Fruit fly (Drosophila melanogaster) whole organism, embryonic: ENCODE measurements around the gene CG10195.

ENCODE experiments used
- Antp ChIP-seq: fragments of 200-800 bp; sonication (Bioruptor generic); optimal IDR thresholded peaks from 3 replicates; lab custom pipeline; 2016; ENCODE audit warnings: missing biosample characterization, missing genetic modification characterization
- Blimp-1 ChIP-seq: fragments of 200-800 bp; sonication (Bioruptor generic); optimal IDR thresholded peaks from 3 replicates; lab custom pipeline; 2018; ENCODE audit warnings: missing biosample characterization, missing genetic modification characterization, mild to moderate bottlenecking, moderate library complexity, missing genetic modification reagents
- CG10543 ChIP-seq: fragments of 200-800 bp; sonication (Bioruptor generic); optimal IDR thresholded peaks from 3 replicates; lab custom pipeline; 2017; ENCODE audit warnings: missing biosample characterization, mild to moderate bottlenecking, missing genetic modification characterization, moderate library complexity
- CG12659 ChIP-seq: fragments of 200-800 bp; sonication (Bioruptor generic); optimal IDR thresholded peaks from 3 replicates; lab custom pipeline; 2017; ENCODE audit warnings: mild to moderate bottlenecking, missing biosample characterization, missing genetic modification reagents, missing genetic modification characterization
- CG15269 ChIP-seq: fragments of 200-800 bp; sonication (Bioruptor generic); optimal IDR thresholded peaks from 2 replicates; lab custom pipeline; 2018; ENCODE audit warnings: missing biosample characterization, mild to moderate bottlenecking, missing genetic modification characterization, moderate library complexity
- CG2120 ChIP-seq: fragments of 200-800 bp; sonication (Bioruptor generic); optimal IDR thresholded peaks from 3 replicates; lab custom pipeline; 2016; ENCODE audit warnings: missing biosample characterization, missing genetic modification characterization
- CG2129 ChIP-seq: fragments of 200-800 bp; sonication (Bioruptor generic); IDR thresholded peaks from 2 replicates; pipeline ENCODE4 v1.3.6; 2022; ENCODE audit warnings: missing biosample characterization, missing genetic modification characterization; ENCODE audit not compliant: partially characterized antibody
- CG2678 ChIP-seq: fragments of 200-800 bp; sonication (Bioruptor generic); optimal IDR thresholded peaks from 3 replicates; lab custom pipeline; 2019; ENCODE audit warnings: missing biosample characterization, mild to moderate bottlenecking, missing genetic modification characterization, moderate library complexity
- CG2712 ChIP-seq: fragments of 200-800 bp; optimal IDR thresholded peaks from 3 replicates; lab custom pipeline; 2019; ENCODE audit warnings: missing biosample characterization, mild to moderate bottlenecking, missing genetic modification characterization, moderate library complexity
- CG31388 ChIP-seq: fragments of 200-800 bp; sonication (Bioruptor generic); optimal IDR thresholded peaks from 2 replicates; lab custom pipeline; 2016; ENCODE audit warnings: missing biosample characterization, missing genetic modification characterization
- CG3726 ChIP-seq: fragments of 200-800 bp; sonication (Bioruptor generic); IDR thresholded peaks from 3 replicates; pipeline ENCODE4, ENCODE4 v1.3.6; 2022; ENCODE audit warnings: missing biosample characterization, missing genetic modification characterization
- CG42726 ChIP-seq: fragments of 200-800 bp; sonication (Bioruptor generic); IDR thresholded peaks from 2 replicates; pipeline ENCODE4 v1.3.6; 2022; ENCODE audit warnings: missing biosample characterization, missing genetic modification characterization; ENCODE audit not compliant: partially characterized antibody
- CG7556 ChIP-seq: fragments of 200-800 bp; sonication (Bioruptor generic); optimal IDR thresholded peaks from 2 replicates; lab custom pipeline; 2017; ENCODE audit warnings: missing biosample characterization, mild to moderate bottlenecking, missing genetic modification characterization
- CG7786 ChIP-seq: fragments of 200-800 bp; sonication (Bioruptor generic); optimal IDR thresholded peaks from 2 replicates; lab custom pipeline; 2016; ENCODE audit warnings: missing biosample characterization, missing genetic modification characterization
- CG8290 ChIP-seq, 3 experiments: fragments of 200-800 bp; sonication (Bioruptor generic); optimal IDR thresholded peaks; 2 replicates each; lab custom pipeline; 2016 to 2019; ENCODE audit warnings: missing biosample characterization in 3 of 3, missing genetic modification characterization in 3 of 3, mild to moderate bottlenecking in 2 of 3, moderate library complexity in 1 of 3
- CG8924 ChIP-seq: fragments of 200-800 bp; optimal IDR thresholded peaks from 3 replicates; lab custom pipeline; 2019; ENCODE audit warnings: missing biosample characterization, mild to moderate bottlenecking, missing genetic modification characterization, moderate library complexity
- CG9609 ChIP-seq: fragments of 200-800 bp; sonication (Bioruptor generic); optimal IDR thresholded peaks from 3 replicates; lab custom pipeline; 2016; ENCODE audit warnings: missing biosample characterization, missing genetic modification characterization
- Eip74EF ChIP-seq, 2 experiments: fragments of 200-800 bp in 1 of 2; fragments of >200 bp in 1 of 2; sonication (Bioruptor generic) in 1 of 2; optimal IDR thresholded peaks; 2 replicates each; lab custom pipeline; 2017 to 2019; ENCODE audit warnings: missing biosample characterization in 2 of 2, missing genetic modification characterization in 2 of 2, mild to moderate bottlenecking in 1 of 2, moderate library complexity in 1 of 2
- Ets97D ChIP-seq: fragments of 200-800 bp; sonication (Bioruptor generic); optimal IDR thresholded peaks from 3 replicates; lab custom pipeline; 2016; ENCODE audit warnings: missing biosample characterization, missing genetic modification characterization
- Fer1 ChIP-seq: fragments of 200-800 bp; sonication (Bioruptor generic); optimal IDR thresholded peaks from 2 replicates; lab custom pipeline; 2017; ENCODE audit warnings: missing biosample characterization, mild to moderate bottlenecking, missing genetic modification characterization
- Hsf ChIP-seq: fragments of 200-800 bp; sonication (Bioruptor generic); optimal IDR thresholded peaks from 3 replicates; lab custom pipeline; 2016; ENCODE audit warnings: missing biosample characterization, missing genetic modification characterization
- Kr ChIP-seq: fragments of 200-800 bp; sonication (Bioruptor generic); optimal IDR thresholded peaks from 2 replicates; lab custom pipeline; 2017; ENCODE audit warnings: missing biosample characterization, mild to moderate bottlenecking, missing genetic modification characterization
- NfI ChIP-seq: fragments of 200-800 bp; sonication (Bioruptor generic); optimal IDR thresholded peaks from 3 replicates; lab custom pipeline; 2018; ENCODE audit warnings: missing biosample characterization, mild to moderate bottlenecking, missing genetic modification characterization, moderate library complexity
- PHDP ChIP-seq: fragments of 200-800 bp; sonication (Bioruptor generic); optimal IDR thresholded peaks from 3 replicates; lab custom pipeline; 2018; ENCODE audit warnings: missing biosample characterization, mild to moderate bottlenecking, missing genetic modification characterization, moderate library complexity
- Sin3A ChIP-seq: fragments of >200 bp; optimal IDR thresholded peaks from 2 replicates; lab custom pipeline; 2018
- Six4 ChIP-seq: fragments of 200-800 bp; sonication (Bioruptor generic); optimal IDR thresholded peaks from 2 replicates; lab custom pipeline; 2016; ENCODE audit warnings: missing biosample characterization, missing genetic modification characterization
- Usf ChIP-seq: fragments of 200-800 bp; sonication (Bioruptor generic); optimal IDR thresholded peaks from 2 replicates; lab custom pipeline; 2017; ENCODE audit warnings: missing genotype, missing biosample characterization, missing genetic modification characterization
- ato ChIP-seq: fragments of 200-800 bp; sonication (Bioruptor generic); IDR thresholded peaks from 2 replicates; pipeline ENCODE4 v1.3.6; 2022; ENCODE audit warnings: missing biosample characterization, missing genetic modification characterization; ENCODE audit not compliant: partially characterized antibody
- az2 ChIP-seq: fragments of 200-800 bp; sonication (Bioruptor generic); optimal IDR thresholded peaks from 3 replicates; lab custom pipeline; 2016; ENCODE audit warnings: missing biosample characterization, missing genetic modification characterization
- br ChIP-seq: fragments of >200 bp; optimal IDR thresholded peaks from 2 replicates; lab custom pipeline; 2017
- bsh ChIP-seq, 2 experiments: fragments of 200-800 bp; sonication (Bioruptor generic); optimal IDR thresholded peaks; 2 replicates each; lab custom pipeline; 2017 to 2018; ENCODE audit warnings: mild to moderate bottlenecking in 2 of 2, missing biosample characterization in 2 of 2, missing genetic modification characterization in 2 of 2, moderate library complexity in 1 of 2
- caup ChIP-seq: fragments of 200-800 bp; sonication (Bioruptor generic); optimal IDR thresholded peaks from 3 replicates; lab custom pipeline; 2017; ENCODE audit warnings: missing biosample characterization, mild to moderate bottlenecking, missing genetic modification characterization, moderate library complexity; ENCODE audit not compliant: severe bottlenecking
- ci ChIP-seq: fragments of 200-800 bp; sonication (Bioruptor generic); IDR thresholded peaks from 3 replicates; pipeline ENCODE4 v1.3.6; 2022; ENCODE audit warnings: missing biosample characterization, missing genetic modification characterization
- dmrt11E ChIP-seq: fragments of 200-800 bp; sonication (Bioruptor generic); optimal IDR thresholded peaks from 3 replicates; lab custom pipeline; 2018; ENCODE audit warnings: missing biosample characterization, mild to moderate bottlenecking, missing genetic modification characterization, moderate library complexity
- eve ChIP-seq, 2 experiments: fragments of >200 bp; optimal IDR thresholded peaks; 2 replicates each; lab custom pipeline; 2017; ENCODE audit warnings: missing biosample characterization in 2 of 2, missing genetic modification characterization in 2 of 2
- gcm ChIP-seq: fragments of 200-800 bp; sonication (Bioruptor generic); optimal IDR thresholded peaks from 2 replicates; lab custom pipeline; 2019; ENCODE audit warnings: missing biosample characterization, mild to moderate bottlenecking, missing genetic modification characterization, moderate library complexity
- gem ChIP-seq: fragments of 200-800 bp; sonication (Bioruptor generic); optimal IDR thresholded peaks from 2 replicates; lab custom pipeline; 2019; ENCODE audit warnings: missing biosample characterization, mild to moderate bottlenecking, missing genetic modification characterization, moderate library complexity
- lab ChIP-seq: fragments of 200-800 bp; sonication (Bioruptor generic); optimal IDR thresholded peaks from 3 replicates; lab custom pipeline; 2017; ENCODE audit warnings: missing biosample characterization, missing genetic modification characterization, mild to moderate bottlenecking, moderate library complexity, missing genetic modification reagents
- otp ChIP-seq: fragments of 200-800 bp; sonication (Bioruptor generic); IDR thresholded peaks from 3 replicates; pipeline ENCODE4, ENCODE4 v1.3.6; 2022; ENCODE audit warnings: missing biosample characterization, missing genetic modification characterization
- prd ChIP-seq, 3 experiments: fragments of >200 bp in 2 of 3; fragments of 200-800 bp in 1 of 3; sonication (Bioruptor generic) in 1 of 3; optimal IDR thresholded peaks in 2 of 3; IDR thresholded peaks in 1 of 3; 2 replicates in 2 of 3; 3 replicates in 1 of 3; pipeline versions ENCODE4 v1.3.6 to Lab custom; 2017 to 2022; ENCODE audit warnings: missing biosample characterization in 1 of 3, missing genetic modification characterization in 1 of 3
- psq ChIP-seq: fragments of 200-800 bp; sonication (Bioruptor generic); optimal IDR thresholded peaks from 2 replicates; lab custom pipeline; 2017; ENCODE audit warnings: missing biosample characterization, missing genetic modification characterization
- row ChIP-seq: fragments of 200-800 bp; sonication (Bioruptor generic); IDR thresholded peaks from 3 replicates; pipeline ENCODE4 v1.3.6; 2022; ENCODE audit warnings: missing biosample characterization, missing genetic modification characterization
- sc ChIP-seq, 3 experiments: fragments of >200 bp in 2 of 3; fragments of 200-800 bp in 1 of 3; sonication (Bioruptor generic) in 1 of 3; optimal IDR thresholded peaks; 2 replicates in 2 of 3; 3 replicates in 1 of 3; lab custom pipeline; 2017; ENCODE audit warnings: mild to moderate bottlenecking in 1 of 3, missing biosample characterization in 1 of 3, missing genetic modification characterization in 1 of 3, missing genetic modification reagents in 1 of 3
- twi ChIP-seq: fragments of 200-800 bp; optimal IDR thresholded peaks from 2 replicates; lab custom pipeline; 2019; ENCODE audit warnings: missing biosample characterization, mild to moderate bottlenecking, missing genetic modification characterization, moderate library complexity
- unpg ChIP-seq: fragments of 200-800 bp; sonication (Bioruptor generic); optimal IDR thresholded peaks from 3 replicates; lab custom pipeline; 2018; ENCODE audit warnings: missing biosample characterization, mild to moderate bottlenecking, missing genetic modification characterization, moderate library complexity
- usp ChIP-seq: fragments of >200 bp; optimal IDR thresholded peaks from 2 replicates; lab custom pipeline; 2017; ENCODE audit warnings: missing biosample characterization, missing genetic modification characterization
- zen ChIP-seq: fragments of 200-800 bp; sonication (Bioruptor generic); optimal IDR thresholded peaks from 3 replicates; lab custom pipeline; 2018; ENCODE audit warnings: missing biosample characterization, mild to moderate bottlenecking, missing genetic modification characterization, moderate library complexity

CG10195 gene

DNA sequence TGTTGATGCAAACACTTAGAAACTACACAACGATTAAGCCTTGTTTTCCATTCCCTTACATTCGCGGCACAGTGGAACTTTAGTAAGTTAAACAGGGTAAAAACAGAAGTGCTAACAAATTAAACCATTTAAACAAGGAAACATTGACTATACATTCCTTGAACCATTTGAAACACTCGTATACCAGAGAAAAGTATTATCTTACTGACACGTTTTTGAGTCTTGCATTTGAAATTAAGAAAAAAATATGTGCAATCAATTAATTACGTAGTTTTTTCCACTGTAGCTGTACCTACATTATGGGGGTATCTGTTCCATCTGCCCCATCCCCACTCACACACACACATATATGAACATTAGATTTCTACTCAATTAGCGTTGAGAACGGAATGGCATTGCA lies 51.2 kb downstream of the CG10195 start (continued):
- TF ChIP-seq Hsf (GFP tag; lab: Kevin White, UChicago), result no peak
- no peak for TF ChIP-seq twi
- peak; percentile 7 for TF ChIP-seq NfI
- no peak for TF ChIP-seq br (lab: Kevin White, UChicago)
- TF ChIP-seq CG42726 (GFP tag; lab: Robert Waterston, UW), result no peak
- TF ChIP-seq CG3726, result no peak
- peak; percentile 53 for TF ChIP-seq gem (tag; lab: Kevin White, UChicago)
- no peak for TF ChIP-seq eve (GFP tag; optimal IDR thresholded peaks at IDR 0.05; lab: Kevin White, UChicago)
- TF ChIP-seq zen (tag; lab: Kevin White, UChicago), result no peak
- TF ChIP-seq gcm (GFP tag; lab: Kevin White, UChicago), result peak; percentile 70
- peak; percentile 39 for TF ChIP-seq CG2712 (tag; lab: Kevin White, UChicago)
- TF ChIP-seq ato, result no peak
- no peak for TF ChIP-seq CG7556 (GFP tag; lab: Kevin White, UChicago)
- no peak for TF ChIP-seq CG9609 (GFP tag; lab: Kevin White, UChicago)
- TF ChIP-seq Kr (GFP tag; lab: Kevin White, UChicago), result no peak
- no peak for TF ChIP-seq prd (optimal IDR thresholded peaks at IDR 0.05; lab: Kevin White, UChicago)
- TF ChIP-seq prd (GFP tag; IDR thresholded peaks at IDR 0.05; lab: Robert Waterston, UW), result no peak
- TF ChIP-seq az2 (GFP tag; lab: Kevin White, UChicago), result no peak
- TF ChIP-seq Six4 (GFP tag; lab: Kevin White, UChicago), result no peak
- TF ChIP-seq dmrt11E, result peak; percentile 16
- TF ChIP-seq CG8290 (GFP tag; optimal IDR thresholded peaks at IDR 0.05; lab: Kevin White, UChicago), result no peak
- no peak for TF ChIP-seq CG8290 (tag; optimal IDR thresholded peaks at IDR 0.05; lab: Kevin White, UChicago)
- TF ChIP-seq CG8924 (tag; lab: Kevin White, UChicago), result peak; percentile 7
- TF ChIP-seq caup (GFP tag; lab: Kevin White, UChicago), result peak; percentile 11
- TF ChIP-seq Antp, result no peak
- TF ChIP-seq Blimp-1 (GFP tag; lab: Kevin White, UChicago), result peak; percentile 14
- TF ChIP-seq CG10543 (GFP tag; lab: Kevin White, UChicago), result peak; percentile 34
- no peak for TF ChIP-seq Ets97D (GFP tag; lab: Kevin White, UChicago)
- TF ChIP-seq sc (optimal IDR thresholded peaks at IDR 0.05; lab: Kevin White, UChicago), result no peak
- no peak for TF ChIP-seq sc (GFP tag; optimal IDR thresholded peaks at IDR 0.05; lab: Kevin White, UChicago)
- peak; percentile 50 for TF ChIP-seq CG2678
- peak; percentile 40 for TF ChIP-seq unpg (GFP tag; lab: Kevin White, UChicago)
- TF ChIP-seq ci (GFP tag; lab: Robert Waterston, UW), result no peak
- TF ChIP-seq CG7786 (GFP tag; lab: Kevin White, UChicago), result no peak
- peak in 1 of 2 experiments; percentile 33 for TF ChIP-seq bsh (GFP tag; optimal IDR thresholded peaks at IDR 0.05; lab: Kevin White, UChicago)
- no peak for TF ChIP-seq otp
- peak; percentile 32 for TF ChIP-seq CG2120
- TF ChIP-seq Usf (GFP tag; lab: Kevin White, UChicago), result no peak
- TF ChIP-seq CG2129 (GFP tag; lab: Robert Waterston, UW), result no peak
- peak; percentile 38 for TF ChIP-seq Fer1
- no peak for TF ChIP-seq Sin3A (lab: Kevin White, UChicago)
- TF ChIP-seq CG15269 (tag; lab: Kevin White, UChicago), result peak; percentile 12
- peak; percentile 32 for TF ChIP-seq PHDP (tag; lab: Kevin White, UChicago)
- TF ChIP-seq CG12659 (GFP tag; lab: Kevin White, UChicago), result peak; percentile 6
- TF ChIP-seq CG31388 (GFP tag; lab: Kevin White, UChicago), result no peak
- TF ChIP-seq Eip74EF (GFP tag; optimal IDR thresholded peaks at IDR 0.05; lab: Kevin White, UChicago), result no peak
- peak; percentile 75 for TF ChIP-seq row (GFP tag; lab: Robert Waterston, UW)
- no peak for TF ChIP-seq usp (GFP tag; lab: Kevin White, UChicago)
- TF ChIP-seq psq (GFP tag; lab: Kevin White, UChicago), result no peak
- peak; percentile 46 for TF ChIP-seq lab (GFP tag; lab: Kevin White, UChicago)
